Fruit fly (Drosophila melanogaster) whole organism, pupa: ENCODE measurements around the gene stac.

ENCODE experiments used
- CG10348 ChIP-seq: fragments of 200-800 bp; sonication (Bioruptor generic); IDR thresholded peaks from 2 replicates; pipeline ENCODE4 v1.3.6; 2022; ENCODE audit warnings: missing biosample characterization, missing genetic modification characterization
- CG13204 ChIP-seq: fragments of 200-800 bp; sonication (Bioruptor generic); optimal IDR thresholded peaks from 2 replicates; lab custom pipeline; 2018; ENCODE audit warnings: missing biosample characterization, mild to moderate bottlenecking, missing genetic modification characterization, moderate library complexity
- CG34367 ChIP-seq: fragments of 200-800 bp; sonication (Bioruptor generic); optimal IDR thresholded peaks from 2 replicates; lab custom pipeline; 2018; ENCODE audit warnings: missing biosample characterization, mild to moderate bottlenecking, missing genetic modification characterization
- CG8159 ChIP-seq: fragments of 200-800 bp; sonication (Bioruptor generic); optimal IDR thresholded peaks from 3 replicates; lab custom pipeline; 2018; ENCODE audit warnings: missing biosample characterization, mild to moderate bottlenecking, missing genetic modification characterization, moderate library complexity
- CG8301 ChIP-seq: fragments of 200-800 bp; sonication (Bioruptor generic); optimal IDR thresholded peaks from 2 replicates; lab custom pipeline; 2018; ENCODE audit warnings: missing biosample characterization, mild to moderate bottlenecking, missing genetic modification characterization
- CG9948 ChIP-seq: fragments of 200-800 bp; sonication (Bioruptor generic); optimal IDR thresholded peaks from 2 replicates; lab custom pipeline; 2018; ENCODE audit warnings: missing biosample characterization, mild to moderate bottlenecking, missing genetic modification characterization, moderate library complexity
- Pif1A ChIP-seq: fragments of 200-800 bp; sonication (Bioruptor generic); optimal IDR thresholded peaks from 3 replicates; lab custom pipeline; 2016; ENCODE audit warnings: missing biosample characterization, missing genetic modification characterization
- gl ChIP-seq: fragments of 200-800 bp; sonication (Bioruptor generic); optimal IDR thresholded peaks from 2 replicates; lab custom pipeline; 2018; ENCODE audit warnings: missing biosample characterization, mild to moderate bottlenecking, missing genetic modification characterization
- rn ChIP-seq: fragments of 200-800 bp; sonication (Bioruptor generic); IDR thresholded peaks from 2 replicates; pipeline ENCODE4 v1.3.6; 2022; ENCODE audit warnings: missing biosample characterization, missing genetic modification characterization

DNA sequence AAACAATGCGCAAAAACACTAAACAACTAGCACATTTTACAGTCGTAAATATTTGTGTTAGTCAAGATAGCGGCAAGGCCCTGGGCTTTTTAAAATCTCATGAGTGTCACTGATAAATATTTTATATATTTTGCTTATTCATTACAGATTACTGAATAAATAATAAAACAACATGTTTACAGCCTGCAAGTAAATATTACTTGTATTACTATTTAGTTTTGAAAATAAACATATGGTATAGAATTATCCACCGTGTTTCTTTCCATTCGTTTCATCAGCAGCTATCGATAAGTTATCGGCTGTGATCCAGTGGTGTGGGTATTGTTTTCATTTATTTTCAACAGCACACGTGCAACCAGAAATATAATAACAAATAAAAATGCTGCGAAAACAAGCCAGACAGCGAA is 18.5 kb downstream of the stac start, which contains the start of the genes shams and CG11920:
- TF ChIP-seq CG10348 (GFP tag; lab: Robert Waterston, UW) (no peak), CG34367 (no peak), rn (GFP tag; lab: Robert Waterston, UW) (no peak), CG13204 (GFP tag; lab: Kevin White, UChicago) (no peak), CG8159 (tag; lab: Kevin White, UChicago) (peak; percentile 58), CG8301 (tag; lab: Kevin White, UChicago) (no peak), gl (tag; lab: Kevin White, UChicago) (no peak), Pif1A (no peak), CG9948 (tag; lab: Kevin White, UChicago) (no peak)
